Fruit fly (Drosophila melanogaster): ENCODE measurements around the gene CG32795.

Gene CG32795

dm6 chrX:2744042-2744441, 46.3 kb downstream of the CG32795 start, which contains the start of gene Syx4 (continued):
- TF ChIP-seq unpg (GFP tag; optimal IDR thresholded peaks at IDR 0.05), result peak; percentile 95
- TF ChIP-seq zen2 (GFP tag; IDR thresholded peaks at IDR 0.05; ENCODE audit: partially characterized antibody), result no peak
- TF ChIP-seq CG5953 (GFP tag; IDR thresholded peaks at IDR 0.05), result peak; percentile 92
- TF ChIP-seq CG8388 (GFP tag; optimal IDR thresholded peaks at IDR 0.05), result peak; percentile 87
- peak; percentile 61 for TF ChIP-seq CG10274 (GFP tag; optimal IDR thresholded peaks at IDR 0.05)
- peak; percentile 59 for TF ChIP-seq CG17802 (tag; optimal IDR thresholded peaks at IDR 0.05)
- no peak for TF ChIP-seq CG13287 (GFP tag; IDR thresholded peaks at IDR 0.05; ENCODE audit: partially characterized antibody)
- TF ChIP-seq CG6791 (GFP tag; IDR thresholded peaks at IDR 0.05; ENCODE audit: partially characterized antibody), result no peak
- TF ChIP-seq B-H2 (GFP tag; optimal IDR thresholded peaks at IDR 0.05), result peak; percentile 28
- TF ChIP-seq hth (optimal IDR thresholded peaks at IDR 0.05), result no peak
- TF ChIP-seq BtbVII (GFP tag; optimal IDR thresholded peaks at IDR 0.05), result peak; percentile 92
- TF ChIP-seq vvl (GFP tag; IDR thresholded peaks at IDR 0.05), result peak; percentile 95
- peak; percentile 90 for TF ChIP-seq HLH54F (GFP tag; optimal IDR thresholded peaks at IDR 0.05)
- TF ChIP-seq Doc3 (GFP tag; IDR thresholded peaks at IDR 0.05; ENCODE audit: partially characterized antibody), result no peak
- peak; percentile 90 for TF ChIP-seq HmgZ (tag; optimal IDR thresholded peaks at IDR 0.05)
- peak; percentile 73 for TF ChIP-seq toy (GFP tag; IDR thresholded peaks at IDR 0.05)
- peak; percentile 87 for TF ChIP-seq CG7987 (GFP tag; optimal IDR thresholded peaks at IDR 0.05)
- TF ChIP-seq z (GFP tag; IDR thresholded peaks at IDR 0.05), result no peak
- TF ChIP-seq caup (GFP tag; optimal IDR thresholded peaks at IDR 0.05; ENCODE audit: severe bottlenecking), result peak; percentile 93
- TF ChIP-seq tll (GFP tag; optimal IDR thresholded peaks at IDR 0.05), result no peak
- peak; percentile 71 for TF ChIP-seq CG13123 (GFP tag; optimal IDR thresholded peaks at IDR 0.05)
- TF ChIP-seq gro (GFP tag; optimal IDR thresholded peaks at IDR 0.05), result peak; percentile 94
- peak; percentile 81 for TF ChIP-seq pb (GFP tag; optimal IDR thresholded peaks at IDR 0.05)
- peak; percentile 91 for TF ChIP-seq CG31441 (GFP tag; IDR thresholded peaks at IDR 0.05)
- peak; percentile 76 for TF ChIP-seq CG6272 (GFP tag; IDR thresholded peaks at IDR 0.05)
- peak; percentile 76 for TF ChIP-seq shn (GFP tag; optimal IDR thresholded peaks at IDR 0.05)
- TF ChIP-seq CG12942 (GFP tag; optimal IDR thresholded peaks at IDR 0.05), result peak; percentile 80
- TF ChIP-seq HLH4C (GFP tag; IDR thresholded peaks at IDR 0.05; ENCODE audit: partially characterized antibody), result no peak
- peak; percentile 39 for TF ChIP-seq dmrt11E (tag; optimal IDR thresholded peaks at IDR 0.05)
- peak; percentile 94 for TF ChIP-seq CG7786 (GFP tag; optimal IDR thresholded peaks at IDR 0.05)
- peak; percentile 79 for TF ChIP-seq CG1602 (GFP tag; optimal IDR thresholded peaks at IDR 0.05)
- peak; percentile 81 for TF ChIP-seq CG11398 (GFP tag; optimal IDR thresholded peaks at IDR 0.05)
- TF ChIP-seq Dp (GFP tag; optimal IDR thresholded peaks at IDR 0.05), result no peak
- peak; percentile 70 for TF ChIP-seq exex (tag; optimal IDR thresholded peaks at IDR 0.05)
- no peak for TF ChIP-seq inv (GFP tag; IDR thresholded peaks at IDR 0.05; ENCODE audit: partially characterized antibody)
- peak; percentile 69 for TF ChIP-seq CG9215 (GFP tag; IDR thresholded peaks at IDR 0.05)
- TF ChIP-seq btn (GFP tag; optimal IDR thresholded peaks at IDR 0.05), result peak; percentile 75
- TF ChIP-seq Fer3 (tag; optimal IDR thresholded peaks at IDR 0.05), result peak; percentile 95
- peak; percentile 52 for TF ChIP-seq CG14710 (tag; optimal IDR thresholded peaks at IDR 0.05)
- peak; percentile 90 for TF ChIP-seq pho (GFP tag; optimal IDR thresholded peaks at IDR 0.05)
- peak; percentile 85 for TF ChIP-seq tx (GFP tag; optimal IDR thresholded peaks at IDR 0.05)
- peak; percentile 62 for TF ChIP-seq Atf3 (GFP tag; optimal IDR thresholded peaks at IDR 0.05)
- peak; percentile 61 for TF ChIP-seq CG30431 (GFP tag; optimal IDR thresholded peaks at IDR 0.05)
- TF ChIP-seq Xbp1 (GFP tag; optimal IDR thresholded peaks at IDR 0.05), result peak; percentile 89
- peak; percentile 39 for TF ChIP-seq CG10543 (GFP tag; optimal IDR thresholded peaks at IDR 0.05)
- TF ChIP-seq CG18262 (tag; optimal IDR thresholded peaks at IDR 0.05), result peak; percentile 87
- TF ChIP-seq crp (GFP tag; optimal IDR thresholded peaks at IDR 0.05), result peak in 1 of 2 experiments; percentile 27
- TF ChIP-seq CG2199 (GFP tag; IDR thresholded peaks at IDR 0.05), result peak; percentile 79; the same call in 2 of the 3 replicates
- peak; percentile 80 for TF ChIP-seq sim (GFP tag; IDR thresholded peaks at IDR 0.05)
- TF ChIP-seq CG3995 (GFP tag; optimal IDR thresholded peaks at IDR 0.05), result peak; percentile 52

Data from whole organism, embryonic.